Fruit fly (Drosophila melanogaster) whole organism, embryonic: ENCODE results near the gene Sulf1.

ENCODE experiments used
- C15 ChIP-seq: fragments of 200-800 bp; sonication (Bioruptor generic); IDR thresholded peaks from 3 replicates; pipeline ENCODE4 v1.3.6; 2022; ENCODE audit warnings: missing biosample characterization, missing genetic modification characterization
- CG10267 ChIP-seq: fragments of 200-800 bp; sonication (Bioruptor generic); optimal IDR thresholded peaks from 2 replicates; lab custom pipeline; 2018; ENCODE audit warnings: missing biosample characterization, mild to moderate bottlenecking, missing genetic modification characterization, moderate library complexity
- CG11247 ChIP-seq: fragments of 200-800 bp; sonication (Bioruptor generic); IDR thresholded peaks from 2 replicates; pipeline ENCODE4 v1.3.6; 2022; ENCODE audit warnings: missing biosample characterization, missing genetic modification characterization
- CG12104 ChIP-seq: fragments of 200-800 bp; sonication (Bioruptor generic); optimal IDR thresholded peaks from 3 replicates; lab custom pipeline; 2016; ENCODE audit warnings: missing biosample characterization, missing genetic modification characterization
- CG1233 ChIP-seq: fragments of 200-800 bp; sonication (Bioruptor generic); optimal IDR thresholded peaks from 4 replicates; lab custom pipeline; 2018; ENCODE audit warnings: missing biosample characterization, mild to moderate bottlenecking, missing genetic modification characterization
- CG12942 ChIP-seq: fragments of 200-800 bp; sonication (Bioruptor generic); optimal IDR thresholded peaks from 3 replicates; lab custom pipeline; 2016; ENCODE audit warnings: missing biosample characterization, missing genetic modification characterization
- CG14667 ChIP-seq: fragments of 200-800 bp; sonication (Bioruptor generic); IDR thresholded peaks from 2 replicates; pipeline ENCODE4 v1.3.6; 2022; ENCODE audit warnings: missing biosample characterization, missing genetic modification characterization
- CG1603 ChIP-seq: fragments of 200-800 bp; sonication (Bioruptor generic); optimal IDR thresholded peaks from 2 replicates; lab custom pipeline; 2019; ENCODE audit warnings: missing biosample characterization, mild to moderate bottlenecking, missing genetic modification characterization, moderate library complexity
- CG17385 ChIP-seq: fragments of 200-800 bp; sonication (Bioruptor generic); optimal IDR thresholded peaks from 3 replicates; lab custom pipeline; 2018; ENCODE audit warnings: missing biosample characterization, mild to moderate bottlenecking, missing genetic modification characterization
- CG17568 ChIP-seq: fragments of 200-800 bp; sonication (Bioruptor generic); optimal IDR thresholded peaks from 2 replicates; lab custom pipeline; 2018; ENCODE audit warnings: missing biosample characterization, mild to moderate bottlenecking, missing genetic modification characterization, moderate library complexity
- CG1832 ChIP-seq: fragments of 200-800 bp; sonication (Bioruptor generic); optimal IDR thresholded peaks from 2 replicates; lab custom pipeline; 2017; ENCODE audit warnings: missing biosample characterization, mild to moderate bottlenecking, missing genetic modification characterization, inconsistent platforms
- CG18476 ChIP-seq: fragments of 200-800 bp; sonication (Bioruptor generic); optimal IDR thresholded peaks from 2 replicates; lab custom pipeline; 2016; ENCODE audit warnings: missing biosample characterization, mild to moderate bottlenecking, missing genetic modification characterization
- CG3065 ChIP-seq: fragments of 200-800 bp; sonication (Bioruptor generic); optimal IDR thresholded peaks from 2 replicates; lab custom pipeline; 2016; ENCODE audit warnings: missing biosample characterization, missing genetic modification characterization
- CG32772 ChIP-seq: fragments of 200-800 bp; sonication (Bioruptor generic); IDR thresholded peaks from 2 replicates; pipeline ENCODE4 v1.3.6; 2022; ENCODE audit warnings: missing biosample characterization, missing genetic modification characterization
- CG4360 ChIP-seq: fragments of 200-800 bp; sonication (Bioruptor generic); IDR thresholded peaks from 2 replicates; pipeline ENCODE4 v1.3.6; 2022; ENCODE audit warnings: missing biosample characterization, missing genetic modification characterization
- CG6272 ChIP-seq: fragments of 200-800 bp; sonication (Bioruptor generic); IDR thresholded peaks from 2 replicates; pipeline ENCODE4 v1.3.6; 2022; ENCODE audit warnings: missing biosample characterization, missing genetic modification characterization
- CG6654 ChIP-seq: fragments of 200-800 bp; sonication (Bioruptor generic); optimal IDR thresholded peaks from 2 replicates; lab custom pipeline; 2017; ENCODE audit warnings: missing biosample characterization, mild to moderate bottlenecking, missing genetic modification characterization
- CG6791 ChIP-seq: fragments of 200-800 bp; sonication (Bioruptor generic); IDR thresholded peaks from 3 replicates; pipeline ENCODE4 v1.3.6; 2022; ENCODE audit warnings: missing biosample characterization, missing genetic modification characterization; ENCODE audit not compliant: partially characterized antibody
- CG7372 ChIP-seq: fragments of 200-800 bp; sonication (Bioruptor generic); IDR thresholded peaks from 2 replicates; pipeline ENCODE4 v1.3.6; 2022; ENCODE audit warnings: missing biosample characterization, missing genetic modification characterization
- CrebB ChIP-seq: fragments of 200-800 bp; sonication (Bioruptor generic); optimal IDR thresholded peaks from 3 replicates; lab custom pipeline; 2018; ENCODE audit warnings: missing biosample characterization, mild to moderate bottlenecking, missing genetic modification characterization
- Dad ChIP-seq: fragments of 200-800 bp; sonication (Bioruptor generic); optimal IDR thresholded peaks from 3 replicates; lab custom pipeline; 2016; ENCODE audit warnings: missing biosample characterization, missing genetic modification characterization
- Dll ChIP-seq: fragments of 200-800 bp; sonication (Bioruptor generic); IDR thresholded peaks from 4 replicates; pipeline ENCODE4 v1.3.6; 2022; ENCODE audit warnings: missing biosample characterization, missing genetic modification characterization; ENCODE audit not compliant: partially characterized antibody
- Hand ChIP-seq: fragments of 200-800 bp; sonication (Bioruptor generic); optimal IDR thresholded peaks from 2 replicates; lab custom pipeline; 2017; ENCODE audit warnings: mild to moderate bottlenecking, missing biosample characterization, missing genetic modification reagents, missing genetic modification characterization
- HmgD ChIP-seq: fragments of 200-800 bp; sonication (Bioruptor generic); optimal IDR thresholded peaks from 3 replicates; lab custom pipeline; 2016; ENCODE audit warnings: missing biosample characterization, missing genetic modification characterization
- MESR4 ChIP-seq: fragments of 200-800 bp; sonication (Bioruptor generic); optimal IDR thresholded peaks from 2 replicates; lab custom pipeline; 2018; ENCODE audit warnings: missing biosample characterization, mild to moderate bottlenecking, missing genetic modification characterization, moderate library complexity
- Tbp ChIP-seq: fragments of >200 bp; optimal IDR thresholded peaks from 2 replicates; lab custom pipeline; 2018; ENCODE audit warnings: missing biosample characterization, missing genetic modification characterization
- Trl ChIP-seq, 3 experiments: fragments of >200 bp in 2 of 3; fragments of 200-800 bp in 1 of 3; sonication (Bioruptor generic) in 1 of 3; optimal IDR thresholded peaks; 2 replicates in 1 of 3; 3 replicates in 2 of 3; lab custom pipeline; 2016 to 2017; ENCODE audit warnings: missing biosample characterization in 1 of 3, missing genetic modification characterization in 1 of 3
- Xrp1 ChIP-seq: fragments of 200-800 bp; sonication (Bioruptor generic); IDR thresholded peaks from 2 replicates; pipeline ENCODE4 v1.3.6; 2022; ENCODE audit warnings: missing biosample characterization, missing genetic modification characterization
- ab ChIP-seq: fragments of 200-800 bp; sonication (Bioruptor generic); optimal IDR thresholded peaks from 2 replicates; lab custom pipeline; 2016; ENCODE audit warnings: missing biosample characterization, missing genetic modification characterization
- al ChIP-seq: fragments of 200-800 bp; sonication (Bioruptor generic); IDR thresholded peaks from 2 replicates; pipeline ENCODE4 v1.3.6; 2022; ENCODE audit warnings: missing biosample characterization, missing genetic modification characterization
- bab2 ChIP-seq: fragments of 200-800 bp; sonication (Bioruptor generic); optimal IDR thresholded peaks from 2 replicates; lab custom pipeline; 2016; ENCODE audit warnings: missing biosample characterization, missing genetic modification characterization
- cato ChIP-seq: fragments of 200-800 bp; sonication (Bioruptor generic); optimal IDR thresholded peaks from 2 replicates; lab custom pipeline; 2016; ENCODE audit warnings: missing biosample characterization, missing genetic modification characterization, borderline replicate concordance
- chinmo ChIP-seq: fragments of 200-800 bp; sonication (Bioruptor generic); IDR thresholded peaks from 4 replicates; pipeline ENCODE4 v1.3.6; 2022; ENCODE audit warnings: missing biosample characterization, missing genetic modification characterization; ENCODE audit not compliant: partially characterized antibody
- ci ChIP-seq: fragments of 200-800 bp; sonication (Bioruptor generic); IDR thresholded peaks from 3 replicates; pipeline ENCODE4 v1.3.6; 2022; ENCODE audit warnings: missing biosample characterization, missing genetic modification characterization
- corto ChIP-seq: fragments of 200-800 bp; sonication (Bioruptor generic); optimal IDR thresholded peaks from 2 replicates; lab custom pipeline; 2016; ENCODE audit warnings: missing biosample characterization, mild to moderate bottlenecking, missing genetic modification characterization, moderate library complexity
- crc ChIP-seq: fragments of 200-800 bp; sonication (Bioruptor generic); optimal IDR thresholded peaks from 2 replicates; lab custom pipeline; 2016; ENCODE audit warnings: missing biosample characterization, missing genetic modification characterization
- eve ChIP-seq, 2 experiments: fragments of >200 bp; optimal IDR thresholded peaks; 2 replicates each; lab custom pipeline; 2017; ENCODE audit warnings: missing biosample characterization in 2 of 2, missing genetic modification characterization in 2 of 2
- fru ChIP-seq: fragments of >200 bp; optimal IDR thresholded peaks from 2 replicates; lab custom pipeline; 2017
- ind ChIP-seq: fragments of 200-800 bp; sonication (Bioruptor generic); optimal IDR thresholded peaks from 3 replicates; lab custom pipeline; 2016; ENCODE audit warnings: missing biosample characterization, missing genetic modification characterization
- inv ChIP-seq: fragments of 200-800 bp; sonication (Bioruptor generic); IDR thresholded peaks from 2 replicates; pipeline ENCODE4 v1.3.6; 2022; ENCODE audit warnings: missing biosample characterization, missing genetic modification characterization; ENCODE audit not compliant: partially characterized antibody
- nau ChIP-seq: fragments of 200-800 bp; sonication (Bioruptor generic); optimal IDR thresholded peaks from 3 replicates; lab custom pipeline; 2017; ENCODE audit warnings: missing biosample characterization, mild to moderate bottlenecking, missing genetic modification characterization, missing genetic modification reagents
- nom ChIP-seq: fragments of 200-800 bp; sonication (Bioruptor generic); optimal IDR thresholded peaks from 2 replicates; lab custom pipeline; 2017; ENCODE audit warnings: missing biosample characterization, missing genetic modification characterization, mild to moderate bottlenecking, moderate library complexity, missing genetic modification reagents
- psq ChIP-seq: fragments of 200-800 bp; sonication (Bioruptor generic); optimal IDR thresholded peaks from 2 replicates; lab custom pipeline; 2017; ENCODE audit warnings: missing biosample characterization, missing genetic modification characterization
- slp2 ChIP-seq: fragments of 200-800 bp; sonication (Bioruptor generic); optimal IDR thresholded peaks from 2 replicates; lab custom pipeline; 2016; ENCODE audit warnings: missing biosample characterization, missing genetic modification characterization
- sqz ChIP-seq: fragments of 200-800 bp; sonication (Bioruptor generic); optimal IDR thresholded peaks from 3 replicates; lab custom pipeline; 2018; ENCODE audit warnings: missing biosample characterization, mild to moderate bottlenecking, missing genetic modification characterization
- z ChIP-seq: fragments of 200-800 bp; sonication (Bioruptor generic); IDR thresholded peaks from 3 replicates; pipeline ENCODE4 v1.3.6; 2022; ENCODE audit warnings: missing biosample characterization, missing genetic modification characterization

Gene Sulf1

dm6 chr3R:16282080-16282690 is 57.2 kb downstream of the Sulf1 start (continued):
- TF ChIP-seq CG12942 (GFP tag; lab: Kevin White, UChicago) (no peak), slp2 (GFP tag; lab: Kevin White, UChicago) (no peak), HmgD (GFP tag; lab: Kevin White, UChicago) (no peak), Hand (GFP tag; lab: Kevin White, UChicago) (no peak), CG6272 (no peak), Dad (GFP tag; lab: Kevin White, UChicago) (no peak), psq (no peak), CG1233 (GFP tag; lab: Kevin White, UChicago) (peak; percentile 13), Trl (optimal IDR thresholded peaks at IDR 0.05; lab: Kevin White, UChicago) (no peak), Trl (GFP tag; optimal IDR thresholded peaks at IDR 0.05; lab: Kevin White, UChicago) (no peak), CG7372 (GFP tag; lab: Robert Waterston, UW) (no peak), Dll (GFP tag; lab: Robert Waterston, UW) (no peak), ci (GFP tag; lab: Robert Waterston, UW) (peak; percentile 43; the same call in 1 of the 3 replicates), ab (GFP tag; lab: Kevin White, UChicago) (no peak), CG10267 (tag; lab: Kevin White, UChicago) (no peak), ind (no peak), al (GFP tag; lab: Robert Waterston, UW) (no peak), CG11247 (GFP tag; lab: Robert Waterston, UW) (no peak), CrebB (tag; lab: Kevin White, UChicago) (no peak)
- TF ChIP-seq, all 482 proteins: peak for 77

- TF ChIP-seq crc (GFP tag; lab: Kevin White, UChicago), result no peak
- TF ChIP-seq psq, result peak; percentile 59
- TF ChIP-seq fru (lab: Kevin White, UChicago), result no peak
- TF ChIP-seq sqz (GFP tag; lab: Kevin White, UChicago), result peak; percentile 45
- TF ChIP-seq CG18476 (GFP tag; lab: Kevin White, UChicago), result no peak
- TF ChIP-seq MESR4, result no peak
- TF ChIP-seq CG14667 (GFP tag; lab: Robert Waterston, UW), result no peak
- TF ChIP-seq CG7372 (GFP tag; lab: Robert Waterston, UW), result no peak
- TF ChIP-seq cato (GFP tag; lab: Kevin White, UChicago), result no peak
- no peak for TF ChIP-seq CG17385 (GFP tag; lab: Kevin White, UChicago)
- no peak for TF ChIP-seq CG3065 (GFP tag; lab: Kevin White, UChicago)
- TF ChIP-seq z (GFP tag; lab: Robert Waterston, UW), result peak; percentile 40; the same call in 1 of the 3 replicates
- TF ChIP-seq C15 (GFP tag; lab: Robert Waterston, UW), result no peak
- peak; percentile 42; the same call in 1 of the 2 replicates for TF ChIP-seq CG32772 (GFP tag; lab: Robert Waterston, UW)
- TF ChIP-seq Hand (GFP tag; lab: Kevin White, UChicago), result no peak
- peak in 1 of 2 experiments; percentile 58 for TF ChIP-seq eve (GFP tag; optimal IDR thresholded peaks at IDR 0.05; lab: Kevin White, UChicago)
- no peak for TF ChIP-seq CG1603
- TF ChIP-seq ab (GFP tag; lab: Kevin White, UChicago), result no peak
- peak; percentile 16 for TF ChIP-seq nom (GFP tag; lab: Kevin White, UChicago)
- TF ChIP-seq CG6791 (GFP tag; lab: Robert Waterston, UW), result 0 out of 3 replicates have a peak, but pooled peaks have one; percentile 8
- TF ChIP-seq CG17568, result no peak
- TF ChIP-seq inv (GFP tag; lab: Robert Waterston, UW), result no peak
- no peak for TF ChIP-seq CG12104 (GFP tag; lab: Kevin White, UChicago)
- peak; percentile 71; the same call in 1 of the 4 replicates for TF ChIP-seq chinmo (GFP tag; lab: Robert Waterston, UW)
- 0 out of 2 replicates have a peak, but pooled peaks have one; percentile 15 for TF ChIP-seq CG4360 (GFP tag; lab: Robert Waterston, UW)
- no peak for TF ChIP-seq Tbp (GFP tag; lab: Kevin White, UChicago)
- TF ChIP-seq Xrp1 (GFP tag; lab: Robert Waterston, UW), result peak; percentile 12; the same call in 1 of the 2 replicates
- peak; percentile 13 for TF ChIP-seq corto (GFP tag; lab: Kevin White, UChicago)
- TF ChIP-seq Trl (optimal IDR thresholded peaks at IDR 0.05; lab: Kevin White, UChicago), result peak in 1 of 2 experiments; percentile 8
- TF ChIP-seq Trl (GFP tag; optimal IDR thresholded peaks at IDR 0.05; lab: Kevin White, UChicago), result no peak
- no peak for TF ChIP-seq bab2 (GFP tag; lab: Kevin White, UChicago)
- TF ChIP-seq CG6654 (GFP tag; lab: Kevin White, UChicago), result peak; percentile 97
- TF ChIP-seq nau (GFP tag; lab: Kevin White, UChicago), result no peak
- TF ChIP-seq CG1832, result peak; percentile 48
Observed at dm6 chr3R:16281033-16281680, 58.2 kb downstream of the Sulf1 start.
